Fruit fly (Drosophila melanogaster) whole organism, prepupa: ENCODE measurements around the gene CG45073.

Experiments used
- CG16779 ChIP-seq: fragments of 200-800 bp; sonication (Bioruptor generic); optimal IDR thresholded peaks from 3 replicates; lab custom pipeline; 2017; ENCODE audit warnings: missing biosample characterization, mild to moderate bottlenecking, missing genetic modification characterization
- CG6163 ChIP-seq: fragments of 200-800 bp; sonication (Bioruptor generic); IDR thresholded peaks from 3 replicates; pipeline ENCODE4 v1.3.6; 2022; ENCODE audit warnings: missing biosample characterization, missing genetic modification characterization
- CG7368 ChIP-seq: fragments of 200-800 bp; sonication (Bioruptor generic); optimal IDR thresholded peaks from 3 replicates; lab custom pipeline; 2016; ENCODE audit warnings: missing biosample characterization, missing genetic modification characterization
- CG8632 ChIP-seq: fragments of 200-800 bp; sonication (Bioruptor generic); optimal IDR thresholded peaks from 3 replicates; lab custom pipeline; 2016; ENCODE audit warnings: missing biosample characterization, missing genetic modification characterization
- Ets96B ChIP-seq: fragments of 200-800 bp; optimal IDR thresholded peaks from 2 replicates; lab custom pipeline; 2019; ENCODE audit warnings: missing biosample characterization, mild to moderate bottlenecking, missing genetic modification characterization, moderate library complexity
- Hr4 ChIP-seq: fragments of 200-800 bp; sonication (Bioruptor generic); optimal IDR thresholded peaks from 3 replicates; lab custom pipeline; 2016; ENCODE audit warnings: missing biosample characterization, missing genetic modification characterization
- Met ChIP-seq: fragments of 200-800 bp; sonication (Bioruptor generic); optimal IDR thresholded peaks from 3 replicates; lab custom pipeline; 2016; ENCODE audit warnings: missing biosample characterization, missing genetic modification characterization
- Smox ChIP-seq: fragments of 200-800 bp; sonication (Bioruptor generic); optimal IDR thresholded peaks from 3 replicates; lab custom pipeline; 2016; ENCODE audit warnings: missing biosample characterization, missing genetic modification characterization
- Sox14 ChIP-seq: fragments of 200-800 bp; sonication (Bioruptor generic); optimal IDR thresholded peaks from 3 replicates; lab custom pipeline; 2016; ENCODE audit warnings: missing biosample characterization, missing genetic modification characterization
- Sox15 ChIP-seq: fragments of 200-800 bp; sonication (Bioruptor generic); optimal IDR thresholded peaks from 3 replicates; lab custom pipeline; 2016; ENCODE audit warnings: missing biosample characterization, missing genetic modification characterization
- acj6 ChIP-seq: fragments of 200-800 bp; sonication (Bioruptor generic); optimal IDR thresholded peaks from 3 replicates; lab custom pipeline; 2016; ENCODE audit warnings: missing biosample characterization, missing genetic modification characterization
- cyc ChIP-seq: fragments of 200-800 bp; sonication (Bioruptor generic); optimal IDR thresholded peaks from 3 replicates; lab custom pipeline; 2016; ENCODE audit warnings: missing biosample characterization, missing genetic modification characterization
- fd59A ChIP-seq: fragments of 200-800 bp; sonication (Bioruptor generic); optimal IDR thresholded peaks from 2 replicates; lab custom pipeline; 2017; ENCODE audit warnings: missing biosample characterization, mild to moderate bottlenecking, missing genetic modification characterization, missing genetic modification reagents
- topi ChIP-seq: fragments of 200-800 bp; sonication (Bioruptor generic); optimal IDR thresholded peaks from 3 replicates; lab custom pipeline; 2016; ENCODE audit warnings: missing biosample characterization, missing genetic modification characterization

DNA sequence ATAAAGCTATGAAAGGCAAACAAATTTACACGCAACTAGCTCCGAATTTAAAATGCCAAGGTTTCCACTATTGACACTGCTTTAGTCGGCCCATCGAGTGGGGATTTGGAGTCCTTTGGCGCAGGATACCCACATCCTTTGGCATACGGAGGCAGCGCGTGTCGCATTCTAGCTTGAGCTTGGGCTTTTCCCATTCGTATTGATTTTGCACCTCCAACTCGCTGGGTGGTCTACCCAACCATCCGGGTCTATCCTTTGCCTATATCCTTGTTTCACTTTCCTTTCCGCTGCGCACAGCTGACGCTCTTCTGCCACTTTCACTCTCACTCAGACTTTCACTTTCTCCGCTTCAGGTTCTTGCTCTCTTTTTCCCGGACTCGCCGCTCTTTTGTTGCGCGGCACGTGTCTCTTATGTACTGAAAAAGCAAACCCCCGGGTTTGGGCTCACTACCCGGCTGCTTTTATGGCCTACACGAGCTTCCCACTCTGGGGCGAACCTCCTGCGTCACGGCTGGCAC lies 10.2 kb downstream of the CG45073 start:
- TF ChIP-seq Sox15 (GFP tag; lab: Kevin White, UChicago) (no peak), cyc (GFP tag; lab: Kevin White, UChicago) (no peak), Sox14 (no peak), topi (no peak), acj6 (GFP tag; lab: Kevin White, UChicago) (no peak), CG16779 (tag; lab: Kevin White, UChicago) (no peak), Hr4 (no peak), CG7368 (GFP tag; lab: Kevin White, UChicago) (no peak), Ets96B (tag; lab: Kevin White, UChicago) (no peak), CG6163 (GFP tag; lab: Robert Waterston, UW) (no peak), Met (GFP tag; lab: Kevin White, UChicago) (no peak), Smox (GFP tag; lab: Kevin White, UChicago) (no peak), fd59A (GFP tag; lab: Kevin White, UChicago) (no peak), CG8632 (GFP tag; lab: Kevin White, UChicago) (no peak)
